Worm (Caenorhabditis elegans): Measurements from ENCODE around the gene C29A12.1.

The C29A12.1 gene

DNA sequence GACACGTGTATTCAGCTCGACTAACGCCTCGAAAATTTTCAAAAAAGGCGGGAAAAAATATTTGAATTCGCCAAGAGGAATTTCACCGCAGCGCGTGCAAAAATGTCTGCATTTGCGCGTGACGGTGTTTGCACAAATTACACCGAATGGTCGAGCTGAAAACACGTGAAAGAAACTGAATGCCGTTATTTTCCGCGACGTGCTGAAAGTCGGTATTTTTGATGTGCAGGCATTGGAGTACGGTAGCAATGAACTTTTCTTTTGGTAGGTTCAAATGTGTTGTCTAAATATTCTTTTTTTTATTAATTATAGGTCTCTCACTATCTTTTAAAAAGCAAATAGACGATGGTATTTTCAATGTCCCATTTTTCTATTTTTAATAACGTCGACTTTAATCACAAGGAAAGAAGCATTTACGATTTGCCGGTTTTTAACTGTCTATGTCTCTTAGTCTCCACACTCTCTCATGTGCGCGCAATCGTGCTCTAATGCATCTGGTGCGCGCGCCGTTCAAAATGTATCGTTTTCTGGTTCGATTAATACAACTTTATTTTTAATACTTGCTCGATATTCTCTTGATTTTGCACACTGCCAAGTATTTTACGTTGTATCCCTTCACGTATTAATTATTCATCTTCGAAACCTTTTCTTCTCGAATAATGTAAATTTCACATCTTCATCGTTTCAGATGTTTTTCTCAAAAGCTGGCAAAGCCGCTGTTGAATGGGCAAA, at the start of gene C29A12.1, which contains the start of gene lig-1:
Gene C29A12.1 (minus strand): TSS at position 63 of the 732 bp plus-strand sequence.
Gene lig-1 (plus strand): TSS at position 682 of the 732 bp plus-strand sequence.
- no peak for TF ChIP-seq unc-62 (GFP tag; optimal IDR thresholded peaks at IDR 0.05)

DNA sequence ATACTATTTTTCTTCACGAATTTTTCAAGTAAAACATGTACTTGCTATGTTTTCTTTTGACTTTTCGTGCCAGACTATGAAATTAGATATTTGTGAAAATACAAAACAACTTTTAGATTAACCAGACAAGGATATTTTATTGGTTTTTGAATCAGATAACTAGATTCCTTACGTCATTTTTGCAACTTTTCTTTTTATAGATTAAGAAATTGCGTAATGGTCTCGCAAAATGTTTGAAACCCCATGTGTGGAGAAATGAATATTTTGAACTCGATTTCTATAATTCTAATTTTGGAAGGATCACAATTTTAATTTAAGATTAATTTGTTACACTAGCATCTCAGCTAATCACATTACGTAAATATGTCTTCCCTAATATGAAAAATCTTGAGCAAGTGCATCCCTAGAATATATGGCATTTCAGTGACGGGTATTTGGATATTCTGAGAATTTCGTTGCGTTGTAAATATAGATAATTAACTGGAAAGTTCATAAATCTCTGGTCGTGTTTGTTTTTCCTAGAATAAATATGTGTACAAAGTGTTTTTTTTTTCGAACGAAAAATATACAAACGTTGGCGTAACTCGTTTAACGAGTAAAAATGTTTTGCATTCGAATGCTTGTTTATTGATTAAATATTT, 49.3 kb upstream of the C29A12.1 start:
- no peak for TF ChIP-seq unc-62 (GFP tag; optimal IDR thresholded peaks at IDR 0.05)

DNA sequence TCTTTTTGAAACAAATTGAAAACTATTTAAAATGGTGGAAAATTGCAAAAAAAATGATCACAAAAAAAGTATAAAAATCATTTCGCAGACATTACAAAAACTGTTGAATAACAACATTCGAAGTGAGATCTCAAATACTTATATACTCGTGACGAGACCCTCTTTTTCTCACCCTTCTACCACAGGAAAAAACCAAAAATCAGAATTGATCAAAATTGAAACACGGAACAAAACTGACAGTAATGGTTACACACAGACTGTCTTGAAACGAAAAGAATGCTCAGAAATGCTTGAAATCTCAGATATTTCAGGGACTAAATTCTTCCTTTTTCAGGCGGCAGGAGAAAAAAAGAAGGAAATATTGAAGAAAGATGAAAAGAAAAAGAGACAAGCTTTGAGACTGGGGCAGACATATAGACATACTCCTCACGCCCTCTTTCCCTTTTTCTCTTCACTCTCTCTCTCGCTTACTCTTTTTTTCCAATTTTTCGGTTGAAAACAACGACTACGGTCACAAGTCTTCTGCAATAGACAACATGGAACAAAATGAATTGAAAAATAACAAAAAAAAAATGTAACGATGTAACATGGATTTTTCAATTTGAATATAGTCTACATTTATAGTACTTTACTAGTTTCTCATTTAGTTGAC, 48.5 kb upstream of the C29A12.1 start:
- TF ChIP-seq unc-62 (GFP tag; optimal IDR thresholded peaks at IDR 0.05): no peak

DNA sequence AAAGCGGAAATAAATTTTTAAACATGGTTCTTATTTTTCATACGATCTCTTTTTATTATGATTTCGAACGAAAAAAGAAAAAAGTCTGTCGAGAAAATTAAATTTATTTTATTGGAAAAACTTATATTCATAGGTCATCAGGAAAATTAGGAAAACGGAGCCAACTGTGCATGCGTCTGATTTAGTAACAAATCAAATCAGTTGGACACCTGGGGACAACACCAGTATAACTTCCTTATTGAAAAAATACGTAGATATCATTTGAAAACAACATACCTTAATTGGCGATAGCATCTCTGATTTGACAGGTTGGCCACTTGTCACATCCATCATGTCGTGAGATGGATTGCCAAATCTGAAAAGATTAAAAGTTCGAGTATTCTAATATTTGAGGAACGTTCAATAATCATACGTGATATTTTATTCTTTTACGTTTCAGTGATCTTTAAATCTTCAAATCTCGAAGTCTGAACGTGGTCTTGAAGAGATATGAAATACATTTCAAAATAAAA, 47.3 kb upstream of the C29A12.1 start:
- no peak for TF ChIP-seq unc-62 (GFP tag; optimal IDR thresholded peaks at IDR 0.05)

DNA sequence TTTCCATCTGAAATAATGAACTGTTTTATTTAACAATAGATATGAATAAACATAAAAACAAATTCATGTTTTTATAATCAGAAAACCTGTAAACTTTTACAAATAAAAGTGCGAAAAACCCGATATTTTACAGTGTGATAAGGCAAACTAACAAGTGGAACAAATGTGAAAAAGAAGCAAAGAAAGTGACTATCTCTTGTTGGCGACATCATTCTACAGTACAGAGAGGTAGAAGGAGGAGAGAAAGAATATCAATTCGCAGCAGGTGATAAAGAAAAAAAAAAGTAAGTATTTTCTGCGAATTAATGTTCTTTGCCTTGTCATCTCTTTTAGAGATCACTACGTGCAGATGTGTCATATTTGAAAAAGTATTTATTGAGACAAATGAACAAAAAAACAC, 46.5 kb upstream of the C29A12.1 start:
- no peak for TF ChIP-seq unc-62 (GFP tag; optimal IDR thresholded peaks at IDR 0.05)

DNA sequence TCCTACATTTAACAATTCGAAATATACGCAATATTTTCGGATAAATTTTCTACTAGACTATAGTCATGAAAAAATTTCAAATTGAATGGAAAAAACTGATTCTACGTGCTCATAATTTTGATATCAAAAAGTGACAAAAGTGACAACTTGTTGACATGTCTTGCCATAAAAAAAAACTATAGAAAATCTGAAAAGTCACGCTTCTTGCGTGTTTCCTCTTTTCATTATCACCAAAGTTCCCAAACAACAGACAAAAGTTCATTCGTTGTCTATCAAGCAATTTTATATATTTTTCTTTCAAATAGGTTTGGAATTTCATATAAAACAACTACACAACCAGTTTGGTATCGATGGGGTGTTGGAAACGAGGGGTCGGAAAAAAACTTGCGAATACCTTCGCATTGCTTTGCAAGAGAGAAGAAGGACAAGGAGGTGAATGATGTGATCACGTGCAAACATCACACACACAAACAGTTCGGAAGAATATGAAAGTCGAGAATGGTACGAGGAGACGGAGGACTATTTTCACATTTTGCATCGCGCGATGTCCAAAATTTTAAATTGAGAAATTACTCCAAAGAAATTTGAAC, 45.9 kb upstream of the C29A12.1 start:
- no peak for TF ChIP-seq unc-62 (GFP tag; optimal IDR thresholded peaks at IDR 0.05)

DNA sequence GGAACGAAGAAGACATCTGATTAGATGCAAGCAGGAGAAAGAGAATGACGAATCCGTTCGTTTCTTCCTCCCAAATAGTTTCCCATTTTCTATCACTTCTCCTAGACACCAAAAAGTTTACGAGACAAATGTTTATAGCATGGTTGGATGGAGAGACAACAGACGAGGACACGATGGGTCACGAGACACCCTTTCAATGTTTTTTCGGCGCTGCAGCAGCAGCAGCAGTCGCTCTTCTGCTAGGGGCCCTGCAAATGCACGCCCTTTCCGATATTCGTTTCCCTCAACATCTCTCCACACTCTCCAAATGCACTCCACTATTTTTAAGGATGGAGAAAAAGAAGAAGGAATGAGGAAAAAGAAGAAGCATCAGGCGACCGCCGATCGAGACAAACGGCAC, 45.1 kb upstream of the C29A12.1 start:
- TF ChIP-seq unc-62 (GFP tag; optimal IDR thresholded peaks at IDR 0.05): no peak

DNA sequence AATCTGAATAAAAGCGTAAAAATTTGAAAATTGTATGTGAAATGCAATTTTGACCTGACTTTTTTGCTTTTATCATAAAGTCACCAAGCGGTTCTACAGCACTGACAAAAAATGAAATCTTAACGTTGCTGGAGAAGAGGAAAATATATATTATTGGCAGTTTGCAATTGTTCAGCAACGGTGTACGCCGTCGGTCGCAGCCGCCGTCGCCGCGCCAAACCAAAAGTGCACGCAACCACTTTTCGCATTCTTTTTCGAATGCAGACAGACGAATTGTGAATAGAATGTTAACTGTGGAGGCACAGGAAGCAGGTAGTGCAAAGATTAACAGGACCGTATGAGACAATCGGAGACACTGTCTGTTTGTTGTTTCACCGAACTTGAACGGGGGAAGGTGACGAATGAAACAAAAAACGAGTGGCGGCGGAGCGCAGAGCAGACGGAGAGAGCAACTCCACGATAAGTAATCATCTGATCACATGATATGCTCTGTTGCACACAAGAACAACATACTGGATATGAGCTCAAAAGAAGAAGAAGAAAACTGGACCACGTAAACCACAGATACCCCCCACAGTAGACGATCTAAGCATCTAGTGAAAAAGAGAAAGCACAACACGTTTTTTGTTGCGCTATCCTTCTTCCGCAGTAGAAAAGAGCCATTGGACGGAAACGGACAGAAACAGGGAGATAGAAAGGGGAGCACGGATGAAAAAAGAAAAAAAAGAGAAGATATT, 43.8 kb upstream of the C29A12.1 start:
- no peak for TF ChIP-seq unc-62 (GFP tag; optimal IDR thresholded peaks at IDR 0.05)

DNA sequence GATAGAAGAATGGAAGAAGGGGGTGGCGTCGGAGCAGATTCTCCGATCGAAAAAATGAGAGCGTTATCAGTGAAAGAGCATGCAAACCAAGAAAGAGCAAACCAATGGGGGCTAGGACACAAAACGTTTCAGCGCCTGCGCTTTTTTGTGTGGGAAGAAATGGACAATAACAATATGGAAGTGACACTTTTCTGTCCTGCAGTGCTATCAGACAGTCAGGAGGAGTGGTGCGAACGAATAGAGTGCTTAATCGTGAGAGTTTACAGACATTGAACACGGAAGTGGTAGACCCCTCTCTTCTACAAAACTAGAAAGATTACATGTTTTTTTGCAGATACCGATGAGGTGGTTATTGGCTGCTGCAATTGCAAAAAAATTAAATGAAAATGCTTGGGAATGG, 42.1 kb upstream of the C29A12.1 start:
- no peak for TF ChIP-seq unc-62 (GFP tag; optimal IDR thresholded peaks at IDR 0.05)

DNA sequence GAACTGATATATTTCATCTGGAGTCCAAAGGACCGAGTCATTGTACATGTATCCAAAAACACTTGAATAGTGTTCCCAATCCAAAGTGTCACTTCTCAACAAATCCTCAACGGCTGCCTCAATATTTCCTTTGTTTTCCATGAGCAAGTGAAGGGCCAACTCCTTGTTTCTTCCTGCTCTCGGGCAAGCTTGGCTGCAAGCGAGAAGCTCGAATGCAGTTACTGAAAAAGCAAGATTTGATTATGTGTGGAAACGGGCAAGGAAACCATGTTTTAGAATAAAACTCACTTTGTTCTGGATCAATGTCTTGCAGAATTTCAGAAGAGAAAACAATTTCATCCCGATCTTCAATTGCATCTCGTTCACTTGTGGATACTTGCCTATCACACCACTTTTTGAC, 40.9 kb upstream of the C29A12.1 start:
- no peak for TF ChIP-seq unc-62 (GFP tag; optimal IDR thresholded peaks at IDR 0.05)

DNA sequence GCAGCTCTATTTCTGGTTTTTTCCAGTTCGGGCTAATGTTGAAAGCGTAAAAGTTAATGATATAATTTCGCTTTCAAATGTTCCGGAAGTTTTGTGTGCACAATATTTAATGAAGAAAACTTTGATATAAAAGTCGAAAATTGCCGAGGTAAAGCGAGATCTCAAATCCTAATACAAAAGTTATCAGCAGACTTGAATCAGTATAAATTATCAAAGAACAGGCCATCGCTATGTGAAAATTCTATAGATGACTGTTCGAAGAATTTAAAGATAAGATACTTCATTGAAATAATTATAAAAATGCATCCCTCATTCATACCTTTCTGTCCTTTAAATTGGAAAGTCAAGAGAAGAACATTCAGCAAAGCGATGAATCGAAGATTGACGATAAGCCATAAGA, 33.6 kb upstream of the C29A12.1 start, which contains the start of gene C29A12.6:
Gene C29A12.6 (plus strand): TSS at position 301 of the 400 bp plus-strand sequence.
- no peak for TF ChIP-seq unc-62 (GFP tag; optimal IDR thresholded peaks at IDR 0.05)

DNA sequence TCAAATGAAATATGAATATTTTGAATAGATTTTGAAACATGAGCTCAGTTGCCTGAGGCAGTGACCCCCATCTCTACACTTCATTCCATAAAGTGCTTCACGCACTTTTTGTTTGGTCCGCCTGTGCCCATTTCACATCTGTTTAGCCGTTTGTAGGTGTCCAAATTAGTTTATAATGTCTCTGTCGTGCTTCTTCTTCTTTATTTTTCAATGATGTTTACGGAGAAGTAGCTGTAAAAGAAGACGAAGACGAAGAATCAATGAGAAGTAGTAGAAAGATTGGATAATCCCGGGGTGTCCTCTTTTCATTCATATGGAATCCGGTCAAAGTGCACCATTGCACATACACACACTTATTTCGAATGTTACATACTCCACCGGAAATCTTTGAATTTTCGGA, 26.1 kb upstream of the C29A12.1 start:
- TF ChIP-seq unc-62 (GFP tag; optimal IDR thresholded peaks at IDR 0.05): no peak

DNA sequence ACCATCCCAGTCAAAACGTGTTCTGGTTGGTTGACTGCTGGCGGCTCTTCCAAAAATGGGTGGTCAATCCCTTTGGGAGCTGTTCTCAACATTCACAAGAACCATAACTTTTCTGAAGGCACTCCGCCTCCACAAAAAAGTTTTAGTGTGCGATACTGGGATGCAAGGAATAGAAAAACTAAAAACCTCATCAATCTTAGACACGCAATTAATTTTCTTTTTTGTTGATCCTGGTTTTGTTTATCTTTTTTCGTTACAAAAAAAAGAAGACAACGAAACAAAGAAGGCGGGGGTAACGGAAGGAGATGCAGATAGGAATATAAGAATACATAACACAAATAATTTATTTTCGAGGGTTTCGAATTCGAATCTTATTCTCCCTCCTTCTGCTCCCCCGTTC, 24.9 kb upstream of the C29A12.1 start:
- no peak for TF ChIP-seq unc-62 (GFP tag; optimal IDR thresholded peaks at IDR 0.05)

DNA sequence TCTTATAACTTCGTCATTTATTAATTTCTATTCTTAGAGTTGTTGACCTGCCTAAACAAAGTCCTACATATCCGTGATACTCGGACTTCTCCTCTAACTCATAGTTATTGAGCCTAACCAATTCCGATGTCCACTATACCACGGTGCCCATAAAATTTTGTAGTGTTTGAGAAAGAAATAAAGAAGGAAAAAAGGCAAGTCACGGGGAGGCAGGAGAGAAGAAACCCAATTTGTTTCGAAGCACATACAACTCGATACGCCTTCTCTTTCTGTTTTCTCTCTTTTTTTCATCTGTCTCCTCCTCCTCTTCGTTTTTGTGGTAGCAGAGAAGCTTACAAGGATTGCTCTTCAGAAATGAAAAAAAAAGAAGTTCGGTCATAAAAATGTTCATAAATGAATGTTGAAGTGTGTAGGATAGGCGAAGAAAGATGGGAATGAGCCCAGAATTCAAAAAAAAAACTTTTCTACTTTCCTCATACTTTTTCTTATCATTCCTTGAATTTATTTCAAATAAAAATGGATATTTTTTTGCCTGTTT, 21.5 kb upstream of the C29A12.1 start:
- TF ChIP-seq unc-62 (GFP tag; optimal IDR thresholded peaks at IDR 0.05): no peak

DNA sequence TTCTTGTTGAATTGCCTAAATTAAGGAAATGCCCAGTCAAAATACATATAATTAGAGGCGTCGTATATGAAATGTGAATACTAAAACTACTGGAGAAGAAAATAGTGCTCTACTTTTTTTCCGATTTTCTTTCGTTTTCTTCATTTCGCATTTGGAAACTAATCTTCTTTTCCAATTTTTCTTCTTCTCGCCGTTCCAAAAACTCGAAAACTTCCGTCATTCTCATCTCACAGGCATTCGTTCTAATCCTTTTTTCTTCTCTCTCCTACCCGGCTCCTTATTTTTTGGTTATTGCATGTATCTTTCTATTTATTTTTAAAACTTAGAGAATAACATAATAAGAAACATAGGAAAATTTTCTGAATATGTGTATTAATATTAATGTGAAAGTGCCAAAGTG, 19.6 kb upstream of the C29A12.1 start:
- TF ChIP-seq unc-62 (GFP tag; optimal IDR thresholded peaks at IDR 0.05): no peak
